Fruit fly (Drosophila melanogaster) S2 (cell line): ENCODE measurements around the gene Zyx.

Experiments
- CG8478 ChIP-seq: fragments of >200 bp; optimal IDR thresholded peaks from 2 replicates; lab custom pipeline; 2018
- CTCF ChIP-seq, 2 experiments: fragments of >200 bp; optimal IDR thresholded peaks; 2 replicates each; lab custom pipeline; 2018

- TF ChIP-seq CG8478 (lab: Kevin White, UChicago) (no peak), CTCF (optimal IDR thresholded peaks at IDR 0.05; lab: Kevin White, UChicago) (no peak)
Observed at dm6 chr4:1090304-1090703, 25.5 kb upstream of the Zyx start.
